Worm (Caenorhabditis elegans): ENCODE data around the gene snf-11.

The snf-11 gene

DNA sequence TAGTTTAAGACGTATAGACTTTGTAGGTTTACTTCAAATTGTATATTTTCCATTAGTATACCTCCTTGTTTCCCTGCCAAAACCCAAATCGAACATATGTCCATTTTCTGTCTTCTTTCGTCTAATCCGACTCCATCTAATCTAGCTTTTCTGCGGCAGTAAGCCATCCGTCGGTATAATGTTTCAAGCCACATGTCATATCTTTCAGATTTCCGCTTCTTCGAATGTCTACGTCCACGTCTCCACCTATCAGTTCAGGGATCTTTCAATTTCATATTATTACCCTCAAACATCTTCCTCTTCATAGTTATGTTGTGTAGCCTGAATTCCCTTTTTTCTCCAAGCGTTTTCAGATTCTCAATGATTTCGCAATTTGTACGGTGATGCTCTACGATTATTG is 35.9 kb upstream of the snf-11 start:
- TF ChIP-seq sem-2 (GFP tag; optimal IDR thresholded peaks at IDR 0.05) (no peak), nhr-28 (tag; optimal IDR thresholded peaks at IDR 0.05) (no peak), nhr-76 (tag; optimal IDR thresholded peaks at IDR 0.05) (no peak), elt-1 (tag; optimal IDR thresholded peaks at IDR 0.05; ENCODE audit: borderline replicate concordance, insufficient read depth) (peak; percentile 76), lin-13 (tag; optimal IDR thresholded peaks at IDR 0.05) (no peak), nhr-2 (tag; optimal IDR thresholded peaks at IDR 0.05) (no peak)

DNA sequence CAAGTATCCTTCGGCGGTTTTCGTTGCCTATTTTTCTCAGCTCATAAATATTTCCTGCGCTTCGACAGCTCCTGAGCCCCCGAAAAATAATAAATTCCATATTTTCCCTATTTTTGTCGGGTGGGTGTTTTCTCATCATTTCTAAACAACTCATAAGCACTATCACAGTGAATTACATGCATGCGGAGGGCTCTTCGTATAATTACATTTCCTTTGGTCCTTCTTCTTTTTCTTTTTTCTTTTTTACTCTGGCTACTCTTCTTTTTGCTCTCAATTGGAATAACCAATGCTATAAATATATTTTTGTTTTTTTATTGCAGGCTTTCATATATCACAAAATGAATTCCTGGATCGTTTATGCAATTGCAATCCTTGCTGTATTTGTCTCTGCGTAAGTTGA is 33.7 kb upstream of the snf-11 start, which contains the start of gene T02E9.5:
T02E9.5 (plus strand) TSS at position 321 of the 400 bp plus-strand sequence.
- peak; percentile 94 for TF ChIP-seq ces-1 (GFP tag; optimal IDR thresholded peaks at IDR 0.05)
- no peak for TF ChIP-seq ztf-11 (tag; optimal IDR thresholded peaks at IDR 0.05)
- no peak for TF ChIP-seq mep-1 (tag; optimal IDR thresholded peaks at IDR 0.05)
- no peak for TF ChIP-seq M03D4.4 (tag; optimal IDR thresholded peaks at IDR 0.05)
- TF ChIP-seq lin-13 (tag; optimal IDR thresholded peaks at IDR 0.05) = no peak

DNA sequence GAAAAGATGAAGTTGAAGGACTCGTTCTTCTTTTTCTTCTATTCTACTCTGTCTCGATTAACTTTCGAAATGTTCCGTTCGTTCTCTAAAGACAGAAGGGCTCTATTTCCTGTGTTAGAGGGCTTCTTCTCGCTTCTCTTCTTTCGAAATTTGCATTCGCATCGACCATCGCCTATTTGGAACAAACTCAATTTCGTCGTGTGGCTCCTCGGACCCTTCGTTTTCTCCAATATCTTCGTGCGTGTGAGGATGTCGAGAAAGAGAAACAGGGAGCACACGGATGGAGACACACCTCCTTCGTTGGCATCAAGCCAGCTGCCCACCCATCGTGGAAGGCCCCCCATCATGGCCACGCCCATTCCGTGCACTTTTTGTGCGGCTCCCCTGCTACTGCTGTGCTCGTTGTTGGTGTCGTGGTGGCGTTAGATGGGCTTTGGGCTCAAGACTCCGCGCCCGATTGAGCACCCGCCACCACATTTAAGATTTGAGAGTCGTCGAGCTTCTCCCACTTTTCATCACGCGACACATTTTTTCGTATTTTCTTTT is 33.0 kb upstream of the snf-11 start:
- peak; percentile 95 for TF ChIP-seq ces-1 (GFP tag; optimal IDR thresholded peaks at IDR 0.05)
- TF ChIP-seq mls-2 (tag; optimal IDR thresholded peaks at IDR 0.05) = peak; percentile 43
- TF ChIP-seq elt-3 (tag; optimal IDR thresholded peaks at IDR 0.05) = no peak
- TF ChIP-seq M03D4.4 (tag; optimal IDR thresholded peaks at IDR 0.05) = no peak

DNA sequence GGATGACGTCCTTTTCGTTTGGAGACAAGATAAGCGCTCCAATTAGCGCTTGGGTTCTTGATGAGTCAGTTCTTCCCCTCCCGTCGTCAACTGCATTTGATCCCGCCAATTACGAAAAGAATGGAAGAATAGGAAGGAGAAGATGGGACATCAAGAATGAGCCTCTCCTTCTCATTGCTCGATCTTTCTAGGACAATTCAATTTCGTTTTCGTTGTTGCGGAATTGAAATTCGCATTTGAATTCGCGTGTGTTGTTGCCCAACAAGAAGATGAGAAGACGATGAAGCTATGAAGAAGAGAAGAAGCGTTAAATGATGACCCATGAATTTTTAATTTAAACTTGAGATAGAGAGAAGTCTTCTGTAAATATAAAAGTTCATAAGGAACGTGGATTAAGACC is 28.6 kb upstream of the snf-11 start:
- TF ChIP-seq ces-1 (GFP tag; optimal IDR thresholded peaks at IDR 0.05) = peak; percentile 91
- no peak for TF ChIP-seq nhr-2 (tag; optimal IDR thresholded peaks at IDR 0.05)

DNA sequence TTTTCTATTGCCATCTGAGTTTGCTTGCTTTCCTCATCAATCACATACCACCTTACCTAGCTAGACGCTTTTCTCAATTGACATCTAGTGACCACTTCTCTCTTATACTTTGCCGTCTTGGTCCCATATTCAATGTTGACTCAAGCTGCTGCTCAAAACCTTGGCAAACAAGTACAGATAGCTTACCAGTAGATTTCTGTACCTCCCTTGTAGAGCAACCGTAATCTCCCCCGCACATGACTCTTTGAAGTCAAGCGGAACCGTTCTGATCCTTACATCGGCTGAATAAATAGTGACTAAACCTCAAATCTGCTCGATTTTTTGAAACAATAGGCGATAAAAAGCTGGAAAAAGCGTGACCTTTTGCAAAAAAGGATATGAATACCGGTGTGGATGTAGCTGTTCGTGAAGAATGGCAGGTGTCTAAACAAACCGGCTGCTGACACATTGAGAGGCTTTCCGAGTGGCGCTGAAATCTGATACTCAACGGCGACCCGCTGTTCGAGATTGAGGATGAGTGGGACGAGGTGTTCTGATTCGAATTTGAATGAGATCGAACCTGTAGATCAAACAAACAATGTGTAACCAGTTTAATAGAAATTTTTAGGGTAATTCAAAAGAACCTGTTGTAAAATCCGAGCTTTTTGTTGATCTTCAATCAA is 27.6 kb upstream of the snf-11 start:
- TF ChIP-seq ceh-39 (tag; optimal IDR thresholded peaks at IDR 0.05) (no peak), pha-4 (tag; optimal IDR thresholded peaks at IDR 0.05) (peak; percentile 4), ztf-11 (tag; optimal IDR thresholded peaks at IDR 0.05) (no peak), nhr-2 (tag; optimal IDR thresholded peaks at IDR 0.05) (peak; percentile 8)

DNA sequence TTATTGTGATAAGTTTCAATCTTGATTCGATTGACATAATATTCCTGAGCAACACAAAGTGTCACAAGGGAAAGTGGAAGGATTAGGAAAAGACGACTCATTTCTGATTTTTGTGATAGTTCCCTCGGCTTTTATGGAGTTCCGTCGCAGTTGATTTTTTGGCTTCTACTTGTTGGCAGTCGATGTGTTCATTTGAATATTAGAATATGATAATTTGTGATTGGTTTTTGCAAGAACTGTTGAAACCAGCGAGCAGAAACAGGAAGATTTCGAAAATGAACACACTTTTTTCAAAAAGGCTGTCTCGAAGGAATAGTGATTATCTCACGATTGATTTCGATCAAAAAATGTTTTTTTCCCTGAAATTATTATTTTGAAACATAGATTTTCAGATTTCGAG is 25.9 kb upstream of the snf-11 start, which contains the start of gene T02E9.6:
T02E9.6 (minus strand) TSS at position 101 of the 400 bp plus-strand sequence.
- TF ChIP-seq nhr-28 (tag; optimal IDR thresholded peaks at IDR 0.05) (no peak), mep-1 (tag; optimal IDR thresholded peaks at IDR 0.05) (no peak), ztf-11 (tag; optimal IDR thresholded peaks at IDR 0.05) (no peak), nhr-237 (tag; optimal IDR thresholded peaks at IDR 0.05) (no peak), ham-2 (GFP tag; optimal IDR thresholded peaks at IDR 0.05) (no peak), cnd-1 (tag; optimal IDR thresholded peaks at IDR 0.05) (no peak), snpc-4 (tag; optimal IDR thresholded peaks at IDR 0.05) (no peak), tbx-8 (GFP tag; optimal IDR thresholded peaks at IDR 0.05) (no peak), ceh-43 (GFP tag; optimal IDR thresholded peaks at IDR 0.05) (no peak), pha-4 (tag; optimal IDR thresholded peaks at IDR 0.05) (no peak), mab-5 (tag; optimal IDR thresholded peaks at IDR 0.05) (no peak), lin-32 (GFP tag; optimal IDR thresholded peaks at IDR 0.05) (no peak), flh-1 (GFP tag; optimal IDR thresholded peaks at IDR 0.05) (no peak)

DNA sequence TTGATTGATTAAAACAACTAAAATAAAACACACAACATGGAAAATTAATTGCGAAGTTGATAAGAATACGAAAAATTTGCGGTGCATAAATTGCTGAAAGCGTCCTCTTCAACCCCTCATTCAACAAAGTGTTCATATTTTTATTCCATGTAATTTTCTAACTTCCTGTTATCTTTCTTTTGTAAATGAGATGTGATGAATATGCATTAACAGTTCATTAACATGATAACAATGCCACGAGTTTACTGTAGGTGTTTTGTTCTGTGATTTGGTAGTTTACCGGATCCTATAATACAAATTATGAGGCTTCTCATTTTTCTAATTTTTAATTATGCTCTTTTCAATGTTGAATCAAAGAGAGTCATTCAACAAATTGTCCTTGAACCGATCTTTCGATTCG is 20.9 kb upstream of the snf-11 start, which contains the start of gene F47G9.6:
F47G9.6 (plus strand) TSS at position 301 of the 400 bp plus-strand sequence.
- TF ChIP-seq ceh-39 (tag; optimal IDR thresholded peaks at IDR 0.05) (no peak), lsy-2 (tag; optimal IDR thresholded peaks at IDR 0.05) (no peak)

DNA sequence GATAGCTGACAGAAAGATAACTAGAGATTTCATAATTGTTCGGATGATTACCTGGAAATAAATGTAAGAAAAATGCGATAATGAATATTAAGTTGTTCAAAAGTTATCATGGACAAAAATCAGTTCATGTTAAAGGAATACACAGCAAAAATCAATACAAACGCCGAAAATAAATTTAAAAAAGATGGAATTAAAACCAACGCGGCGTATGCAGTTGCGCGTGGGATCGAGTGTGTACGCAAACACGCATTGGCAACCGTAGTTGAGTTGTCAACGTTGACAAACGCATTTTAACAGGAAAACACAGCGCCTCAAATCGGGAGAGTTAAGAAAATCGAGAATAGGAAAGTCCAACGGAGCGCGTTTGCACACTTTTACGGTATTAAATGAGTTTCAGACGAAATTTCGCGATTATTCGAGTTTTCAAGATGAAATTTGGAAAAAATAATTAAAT is 18.7 kb upstream of the snf-11 start, which contains the start of gene tmed-10:
tmed-10 (minus strand) TSS at position 51 of the 454 bp plus-strand sequence.
- TF ChIP-seq lsy-2 (tag; optimal IDR thresholded peaks at IDR 0.05) (peak; percentile 88), lin-13 (tag; optimal IDR thresholded peaks at IDR 0.05) (peak; percentile 6), nhr-2 (tag; optimal IDR thresholded peaks at IDR 0.05) (no peak), hlh-1 (tag; optimal IDR thresholded peaks at IDR 0.05) (peak; percentile 22), unc-39 (tag; optimal IDR thresholded peaks at IDR 0.05) (no peak), unc-120 (tag; optimal IDR thresholded peaks at IDR 0.05; ENCODE audit: poor library complexity, severe bottlenecking) (peak; percentile 12), bed-3 (GFP tag; optimal IDR thresholded peaks at IDR 0.05) (no peak), flh-1 (GFP tag; optimal IDR thresholded peaks at IDR 0.05) (no peak), sptf-1 (tag; optimal IDR thresholded peaks at IDR 0.05) (no peak), ceh-39 (tag; optimal IDR thresholded peaks at IDR 0.05) (no peak), drap-1 (GFP tag; optimal IDR thresholded peaks at IDR 0.05) (no peak), pha-4 (tag; optimal IDR thresholded peaks at IDR 0.05) (peak; percentile 6), mep-1 (tag; optimal IDR thresholded peaks at IDR 0.05) (peak; percentile 34), unc-62 (GFP tag; optimal IDR thresholded peaks at IDR 0.05) (no peak), ces-1 (GFP tag; optimal IDR thresholded peaks at IDR 0.05) (peak; percentile 70)
